Fruit fly (Drosophila melanogaster): ENCODE measurements around the gene CG4098.
A peak's percentile ranks its signal among the peaks of the same experiment; 100 is the strongest.

Gene CG4098

DNA sequence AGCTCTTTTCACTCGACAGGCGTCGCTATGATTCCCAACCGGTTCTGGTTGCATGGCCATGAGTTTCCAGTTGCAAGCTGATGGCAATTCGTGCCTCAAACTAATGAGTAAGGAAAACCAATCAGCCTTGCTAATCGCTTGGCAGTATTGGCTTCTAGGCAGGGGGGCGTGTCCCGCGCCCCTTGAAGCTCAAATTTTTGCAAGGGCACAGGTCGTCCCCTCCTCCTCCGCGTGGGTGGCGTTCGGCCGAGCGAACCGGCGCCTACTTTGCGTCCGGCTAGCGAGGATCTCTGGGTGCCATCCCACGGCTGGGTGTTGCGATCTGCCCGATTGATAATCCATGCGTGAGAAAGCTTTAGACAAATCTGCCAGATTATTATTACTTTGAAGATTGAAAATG is 44.5 kb upstream of the CG4098 start:
- TF ChIP-seq ham (GFP tag; IDR thresholded peaks at IDR 0.05) = peak; percentile 48; the same call in 1 of the 2 replicates
- TF ChIP-seq sens-2 (GFP tag; IDR thresholded peaks at IDR 0.05) = no peak
- TF ChIP-seq CG15269 (tag; optimal IDR thresholded peaks at IDR 0.05) = no peak
- TF ChIP-seq oc (tag; optimal IDR thresholded peaks at IDR 0.05) = no peak
- TF ChIP-seq CG15696 (tag; optimal IDR thresholded peaks at IDR 0.05) = no peak
- no peak for TF ChIP-seq CG11696 (GFP tag; IDR thresholded peaks at IDR 0.05)
- peak; percentile 23; the same call in 1 of the 3 replicates for TF ChIP-seq ase (GFP tag; IDR thresholded peaks at IDR 0.05)
- TF ChIP-seq CrebB (tag; optimal IDR thresholded peaks at IDR 0.05) = no peak
- no peak for TF ChIP-seq E2f2 (GFP tag; IDR thresholded peaks at IDR 0.05)
- 0 out of 2 replicates have a peak, but pooled peaks have one; percentile 21 for TF ChIP-seq CG14014 (GFP tag; IDR thresholded peaks at IDR 0.05)
- TF ChIP-seq Dad (GFP tag; optimal IDR thresholded peaks at IDR 0.05) = no peak
- TF ChIP-seq hb (GFP tag; IDR thresholded peaks at IDR 0.05; ENCODE audit: partially characterized antibody) = no peak
- TF ChIP-seq CG10979 (tag; optimal IDR thresholded peaks at IDR 0.05) = no peak
- peak; percentile 61 for TF ChIP-seq Med (GFP tag)
- 0 out of 3 replicates have a peak, but pooled peaks have one; percentile 32 for TF ChIP-seq CG2199 (GFP tag; IDR thresholded peaks at IDR 0.05)
- no peak for TF ChIP-seq prd (optimal IDR thresholded peaks at IDR 0.05)
- TF ChIP-seq prd (GFP tag; IDR thresholded peaks at IDR 0.05) = peak; percentile 15; the same call in 2 of the 3 replicates
- no peak for TF ChIP-seq MBD-R2 (GFP tag; IDR thresholded peaks at IDR 0.05)
- no peak for TF ChIP-seq cwo (GFP tag; optimal IDR thresholded peaks at IDR 0.05)
- TF ChIP-seq ssp (GFP tag; IDR thresholded peaks at IDR 0.05) = 0 out of 2 replicates have a peak, but pooled peaks have one; percentile 12
- TF ChIP-seq eyg (GFP tag; optimal IDR thresholded peaks at IDR 0.05) = no peak
- TF ChIP-seq Bgb (GFP tag; IDR thresholded peaks at IDR 0.05; ENCODE audit: partially characterized antibody) = no peak
- no peak for TF ChIP-seq CG16863 (GFP tag; optimal IDR thresholded peaks at IDR 0.05)
- no peak for TF ChIP-seq Awh (GFP tag; IDR thresholded peaks at IDR 0.05)
- no peak for TF ChIP-seq CG13296 (GFP tag; optimal IDR thresholded peaks at IDR 0.05)
- TF ChIP-seq TFAM (GFP tag; optimal IDR thresholded peaks at IDR 0.05) = no peak
- peak; percentile 43 for TF ChIP-seq crol (GFP tag; IDR thresholded peaks at IDR 0.05)
- TF ChIP-seq rib (GFP tag; IDR thresholded peaks at IDR 0.05) = 0 out of 2 replicates have a peak, but pooled peaks have one; percentile 15
- TF ChIP-seq Fer1 (GFP tag; optimal IDR thresholded peaks at IDR 0.05) = no peak
- TF ChIP-seq CG16779 (GFP tag; IDR thresholded peaks at IDR 0.05) = no peak
- no peak for TF ChIP-seq vfl (GFP tag; optimal IDR thresholded peaks at IDR 0.05)
- no peak for TF ChIP-seq dm (GFP tag; optimal IDR thresholded peaks at IDR 0.05)
- TF ChIP-seq CG10462 (GFP tag; optimal IDR thresholded peaks at IDR 0.05) = no peak
- no peak for TF ChIP-seq HLH54F (GFP tag; optimal IDR thresholded peaks at IDR 0.05)
- TF ChIP-seq CG6272 (GFP tag; IDR thresholded peaks at IDR 0.05) = peak; percentile 11; the same call in 1 of the 2 replicates
- TF ChIP-seq gt (GFP tag; IDR thresholded peaks at IDR 0.05) = no peak
- TF ChIP-seq ara (GFP tag; IDR thresholded peaks at IDR 0.05) = 0 out of 2 replicates have a peak, but pooled peaks have one; percentile 13
- no peak for TF ChIP-seq Hey (tag; optimal IDR thresholded peaks at IDR 0.05)
- no peak for TF ChIP-seq btn (GFP tag; optimal IDR thresholded peaks at IDR 0.05)
- no peak for TF ChIP-seq Dbx (GFP tag; IDR thresholded peaks at IDR 0.05)
- no peak for TF ChIP-seq kah (GFP tag; optimal IDR thresholded peaks at IDR 0.05)
- no peak for TF ChIP-seq hkb (optimal IDR thresholded peaks at IDR 0.05)
- TF ChIP-seq hkb (GFP tag; IDR thresholded peaks at IDR 0.05) = no peak
- TF ChIP-seq lov (optimal IDR thresholded peaks at IDR 0.05) = no peak
- 0 out of 3 replicates have a peak, but pooled peaks have one; percentile 11 for TF ChIP-seq lov (GFP tag; IDR thresholded peaks at IDR 0.05)
- TF ChIP-seq CG4820 (GFP tag; optimal IDR thresholded peaks at IDR 0.05) = no peak
- 0 out of 2 replicates have a peak, but pooled peaks have one; percentile 9 for TF ChIP-seq CG10959 (GFP tag; IDR thresholded peaks at IDR 0.05)
- TF ChIP-seq crp (GFP tag; optimal IDR thresholded peaks at IDR 0.05) = no peak
- no peak for TF ChIP-seq lab (GFP tag; optimal IDR thresholded peaks at IDR 0.05)
- 0 out of 3 replicates have a peak, but pooled peaks have one; percentile 8 for TF ChIP-seq Optix (GFP tag; IDR thresholded peaks at IDR 0.05)
- TF ChIP-seq Side (GFP tag; optimal IDR thresholded peaks at IDR 0.05) = no peak
- TF ChIP-seq Lim3 (GFP tag; IDR thresholded peaks at IDR 0.05) = 0 out of 2 replicates have a peak, but pooled peaks have one; percentile 8
- TF ChIP-seq Ravus (GFP tag; IDR thresholded peaks at IDR 0.05) = no peak
